Worm (Caenorhabditis elegans): ENCODE measurements around the gene C44C10.7.

Gene C44C10.7

ce11 chrX:11723781-11724201 is 35.7 kb upstream of the C44C10.7 start, which contains the start of gene D1053.4 (continued):
- TF ChIP-seq ama-1 (optimal IDR thresholded peaks at IDR 0.05) (no peak), ceh-20 (GFP tag; IDR thresholded peaks at IDR 0.05) (no peak), madf-9 (GFP tag; conservative IDR thresholded peaks at IDR 0.05) (no peak), lsy-2 (tag; optimal IDR thresholded peaks at IDR 0.05) (no peak), mep-1 (tag; optimal IDR thresholded peaks at IDR 0.05) (peak; percentile 55), lin-39 (tag; optimal IDR thresholded peaks at IDR 0.05) (no peak), snpc-4 (tag; optimal IDR thresholded peaks at IDR 0.05) (no peak), ZK337.2 (GFP tag; IDR thresholded peaks at IDR 0.05) (no peak), zip-11 (GFP tag; IDR thresholded peaks at IDR 0.05) (no peak), daf-16 (GFP tag; optimal IDR thresholded peaks at IDR 0.05) (no peak), daf-16 (tag; optimal IDR thresholded peaks at IDR 0.05) (peak; percentile 98), duxl-1 (tag; optimal IDR thresholded peaks at IDR 0.05; ENCODE audit: poor library complexity) (no peak), nhr-48 (tag; optimal IDR thresholded peaks at IDR 0.05) (no peak), nhr-77 (tag; optimal IDR thresholded peaks at IDR 0.05) (no peak), dve-1 (tag; optimal IDR thresholded peaks at IDR 0.05; ENCODE audit: insufficient read depth) (peak; percentile 54), pha-4 (GFP tag; IDR thresholded peaks at IDR 0.05) (no peak), pha-4 (tag; optimal IDR thresholded peaks at IDR 0.05) (no peak), dpl-1 (GFP tag; optimal IDR thresholded peaks at IDR 0.05) (no peak), ces-1 (GFP tag; optimal IDR thresholded peaks at IDR 0.05) (peak; percentile 69), mxl-3 (GFP tag; optimal IDR thresholded peaks at IDR 0.05) (peak; percentile 12), egl-27 (tag; optimal IDR thresholded peaks at IDR 0.05) (no peak), F26F4.8 (GFP tag; conservative IDR thresholded peaks at IDR 0.05) (no peak), mxl-2 (GFP tag; conservative IDR thresholded peaks at IDR 0.05) (no peak), D1046.2 (GFP tag; IDR thresholded peaks at IDR 0.05) (no peak), F37D6.2 (tag; optimal IDR thresholded peaks at IDR 0.05) (no peak), lin-15B (tag; optimal IDR thresholded peaks at IDR 0.05) (no peak), lir-3 (tag; optimal IDR thresholded peaks at IDR 0.05) (no peak), daf-8 (GFP tag; IDR thresholded peaks at IDR 0.05) (no peak), egl-43 (GFP tag; IDR thresholded peaks at IDR 0.05) (no peak), hlh-30 (tag; optimal IDR thresholded peaks at IDR 0.05; ENCODE audit: insufficient read depth) (no peak), zfp-3 (GFP tag; conservative IDR thresholded peaks at IDR 0.05) (no peak), lin-13 (GFP tag; optimal IDR thresholded peaks at IDR 0.05) (no peak), unc-62 (GFP tag; optimal IDR thresholded peaks at IDR 0.05 in 1 of 2) (peak in 1 of 2 experiments; percentile 21), unc-62 (tag; optimal IDR thresholded peaks at IDR 0.05) (no peak), fos-1 (tag; optimal IDR thresholded peaks at IDR 0.05) (no peak), aly-2 (tag; optimal IDR thresholded peaks at IDR 0.05) (no peak), lin-29 (GFP tag; IDR thresholded peaks at IDR 0.05) (no peak), set-16 (GFP tag; IDR thresholded peaks at IDR 0.05) (no peak), sdz-12 (GFP tag; optimal IDR thresholded peaks at IDR 0.05) (no peak), T26A8.4 (GFP tag; IDR thresholded peaks at IDR 0.05) (no peak), vab-7 (GFP tag; IDR thresholded peaks at IDR 0.05) (no peak), F44E2.7 (GFP tag; IDR thresholded peaks at IDR 0.05) (no peak), spr-1 (tag; optimal IDR thresholded peaks at IDR 0.05) (no peak)

DNA sequence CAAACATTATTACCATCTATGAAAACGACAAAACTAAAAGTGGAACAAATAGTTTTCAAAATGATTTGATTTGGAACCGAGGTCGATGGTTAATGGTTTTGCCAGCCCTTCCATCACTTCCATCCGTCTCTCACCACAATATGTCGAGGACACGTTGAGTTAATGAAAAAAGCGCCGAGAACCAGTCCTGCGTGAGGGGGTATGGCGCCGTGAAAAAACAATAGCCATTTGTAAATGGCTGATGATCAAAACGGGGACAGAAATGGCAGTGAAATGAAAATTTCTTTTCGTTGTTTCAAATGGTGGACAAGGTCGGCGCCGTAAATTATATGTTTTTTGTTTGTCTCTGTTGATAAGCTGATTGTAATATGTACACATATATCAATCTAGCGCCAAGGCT is 32.0 kb upstream of the C44C10.7 start:
- TF ChIP-seq cey-2 (tag; optimal IDR thresholded peaks at IDR 0.05; ENCODE audit: borderline replicate concordance, insufficient read depth) = peak; percentile 39
- TF ChIP-seq mep-1 (tag; optimal IDR thresholded peaks at IDR 0.05) = no peak
- TF ChIP-seq daf-16 (GFP tag; optimal IDR thresholded peaks at IDR 0.05) = no peak
- peak; percentile 23 for TF ChIP-seq daf-16 (tag; optimal IDR thresholded peaks at IDR 0.05)
- TF ChIP-seq fos-1 (tag; optimal IDR thresholded peaks at IDR 0.05) = no peak
- peak; percentile 38 for TF ChIP-seq hlh-11 (tag; optimal IDR thresholded peaks at IDR 0.05)
- TF ChIP-seq nhr-25 (tag; optimal IDR thresholded peaks at IDR 0.05; ENCODE audit: borderline replicate concordance, insufficient read depth) = peak; percentile 55
- TF ChIP-seq lin-1 (GFP tag; IDR thresholded peaks at IDR 0.05) = no peak
- TF ChIP-seq lsy-2 (tag; optimal IDR thresholded peaks at IDR 0.05) = no peak
- peak; percentile 6 for TF ChIP-seq dve-1 (tag; optimal IDR thresholded peaks at IDR 0.05; ENCODE audit: insufficient read depth)
- no peak for TF ChIP-seq ces-1 (GFP tag; optimal IDR thresholded peaks at IDR 0.05)
- 0 out of 2 replicates have a peak, but pooled peaks have one; percentile 27 for TF ChIP-seq tra-1 (GFP tag; IDR thresholded peaks at IDR 0.05)
- peak; percentile 11 for TF ChIP-seq nhr-28 (tag; optimal IDR thresholded peaks at IDR 0.05)
- peak; percentile 65 for TF ChIP-seq mxl-3 (GFP tag; optimal IDR thresholded peaks at IDR 0.05)
